Worm (Caenorhabditis elegans): ENCODE measurements around the gene T28F3.9.

Gene T28F3.9

ce11 chrIV:17285263-17285662, 23.0 kb upstream of the T28F3.9 start:
- TF ChIP-seq zip-8 (tag; optimal IDR thresholded peaks at IDR 0.05) (peak; percentile 10), ceh-43 (GFP tag; optimal IDR thresholded peaks at IDR 0.05) (no peak)

ce11 chrIV:17287908-17288675, 20.2 kb upstream of the T28F3.9 start, which contains the start of gene zipt-7.1:
Gene zipt-7.1 (minus strand): TSS chrIV:17288139.
- TF ChIP-seq cnd-1 (tag; optimal IDR thresholded peaks at IDR 0.05) (no peak), sem-2 (GFP tag; optimal IDR thresholded peaks at IDR 0.05) (no peak), nhr-2 (tag; optimal IDR thresholded peaks at IDR 0.05) (no peak), drap-1 (GFP tag; optimal IDR thresholded peaks at IDR 0.05) (no peak), snpc-4 (tag; optimal IDR thresholded peaks at IDR 0.05) (no peak), nhr-12 (tag; optimal IDR thresholded peaks at IDR 0.05) (no peak), mls-2 (tag; optimal IDR thresholded peaks at IDR 0.05) (no peak), ztf-11 (tag; optimal IDR thresholded peaks at IDR 0.05) (no peak), lin-32 (GFP tag; optimal IDR thresholded peaks at IDR 0.05) (no peak), unc-120 (tag; optimal IDR thresholded peaks at IDR 0.05; ENCODE audit: poor library complexity, severe bottlenecking) (no peak), flh-1 (GFP tag; optimal IDR thresholded peaks at IDR 0.05) (no peak), lin-13 (tag; optimal IDR thresholded peaks at IDR 0.05) (no peak), blmp-1 (tag; optimal IDR thresholded peaks at IDR 0.05) (no peak), zip-8 (tag; optimal IDR thresholded peaks at IDR 0.05) (no peak), unc-39 (tag; optimal IDR thresholded peaks at IDR 0.05) (no peak), ceh-43 (GFP tag; optimal IDR thresholded peaks at IDR 0.05) (no peak), nhr-76 (tag; optimal IDR thresholded peaks at IDR 0.05) (no peak), ceh-83 (GFP tag; optimal IDR thresholded peaks at IDR 0.05) (no peak)

DNA sequence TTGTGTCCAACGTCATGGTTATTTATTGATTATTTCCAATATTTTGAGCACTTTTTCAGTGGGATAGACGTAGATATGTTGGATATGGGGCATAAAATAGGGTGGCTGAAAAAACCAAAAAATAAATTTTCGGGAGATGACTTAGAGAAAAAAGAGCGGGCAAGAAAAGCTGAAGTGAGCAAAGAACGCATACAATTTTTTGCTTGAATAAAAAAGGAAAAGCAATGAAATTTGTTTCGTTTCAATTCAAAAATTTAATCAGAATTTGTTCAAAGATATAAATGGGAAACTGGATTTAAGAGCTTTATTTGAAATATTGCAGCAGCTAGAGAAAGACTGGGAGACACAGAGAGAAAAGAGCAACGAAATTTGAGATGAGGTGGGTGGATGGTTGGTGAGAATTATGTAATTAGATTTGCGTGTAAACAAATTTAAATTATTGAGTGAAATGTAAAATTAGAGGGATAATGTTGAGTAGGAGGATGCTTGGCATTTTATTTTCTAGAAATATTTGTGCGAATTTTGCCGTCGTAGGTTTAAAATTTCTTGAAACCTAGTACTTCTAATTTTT, 16.6 kb upstream of the T28F3.9 start, which contains the start of the genes T28F3.11 and slc-17.4:
Gene T28F3.11 (minus strand): TSS at position 51 of the 571 bp plus-strand sequence.
Gene slc-17.4 (minus strand): TSS at position 105 of the 571 bp plus-strand sequence.
- no peak for TF ChIP-seq drap-1 (GFP tag; optimal IDR thresholded peaks at IDR 0.05)
- TF ChIP-seq ces-1 (GFP tag; optimal IDR thresholded peaks at IDR 0.05) = peak; percentile 64

ce11 chrIV:17292350-17292749, 16.0 kb upstream of the T28F3.9 start:
- no peak for TF ChIP-seq lin-32 (GFP tag; optimal IDR thresholded peaks at IDR 0.05)
- TF ChIP-seq ztf-11 (tag; optimal IDR thresholded peaks at IDR 0.05) = no peak
- TF ChIP-seq nhr-2 (tag; optimal IDR thresholded peaks at IDR 0.05) = no peak
- no peak for TF ChIP-seq sem-2 (GFP tag; optimal IDR thresholded peaks at IDR 0.05)
- TF ChIP-seq ham-2 (GFP tag; optimal IDR thresholded peaks at IDR 0.05) = no peak
- no peak for TF ChIP-seq tbx-8 (GFP tag; optimal IDR thresholded peaks at IDR 0.05)
- no peak for TF ChIP-seq ceh-39 (tag; optimal IDR thresholded peaks at IDR 0.05)
- no peak for TF ChIP-seq flh-1 (GFP tag; optimal IDR thresholded peaks at IDR 0.05)
- no peak for TF ChIP-seq snpc-4 (tag; optimal IDR thresholded peaks at IDR 0.05)
- TF ChIP-seq pha-4 (tag; optimal IDR thresholded peaks at IDR 0.05) = no peak
- no peak for TF ChIP-seq ceh-83 (GFP tag; optimal IDR thresholded peaks at IDR 0.05)
- TF ChIP-seq mep-1 (tag; optimal IDR thresholded peaks at IDR 0.05) = no peak
- no peak for TF ChIP-seq hlh-1 (tag; optimal IDR thresholded peaks at IDR 0.05)
- TF ChIP-seq mls-2 (tag; optimal IDR thresholded peaks at IDR 0.05) = no peak
- no peak for TF ChIP-seq zip-8 (tag; optimal IDR thresholded peaks at IDR 0.05)
- no peak for TF ChIP-seq elt-1 (tag; optimal IDR thresholded peaks at IDR 0.05; ENCODE audit: borderline replicate concordance, insufficient read depth)
- TF ChIP-seq lsy-2 (tag; optimal IDR thresholded peaks at IDR 0.05) = no peak

DNA sequence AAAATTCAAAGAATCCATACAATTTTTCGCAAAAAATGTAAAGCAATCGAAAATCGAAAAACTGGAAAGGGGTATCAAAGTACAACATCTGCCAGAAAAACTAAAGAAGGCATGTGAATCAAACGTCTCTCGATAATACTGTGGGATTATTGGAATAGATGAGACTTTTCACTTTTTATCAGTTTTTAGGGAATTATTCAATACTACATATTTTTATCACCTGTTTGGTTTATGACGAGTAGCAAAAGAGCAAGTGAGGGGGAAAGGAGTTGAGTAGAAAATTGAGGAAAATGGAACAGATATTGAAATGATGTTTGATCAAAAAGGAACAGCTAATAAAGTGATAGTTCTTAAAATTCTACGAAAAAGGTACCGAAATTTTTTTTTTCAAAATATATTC, 15.2 kb upstream of the T28F3.9 start:
- no peak for TF ChIP-seq cnd-1 (tag; optimal IDR thresholded peaks at IDR 0.05)
- no peak for TF ChIP-seq nhr-76 (tag; optimal IDR thresholded peaks at IDR 0.05)
- no peak for TF ChIP-seq bed-3 (GFP tag; optimal IDR thresholded peaks at IDR 0.05)
- no peak for TF ChIP-seq flh-1 (GFP tag; optimal IDR thresholded peaks at IDR 0.05)
- TF ChIP-seq sptf-1 (tag; optimal IDR thresholded peaks at IDR 0.05) = no peak
- no peak for TF ChIP-seq snpc-4 (tag; optimal IDR thresholded peaks at IDR 0.05)
- no peak for TF ChIP-seq blmp-1 (tag; optimal IDR thresholded peaks at IDR 0.05)
- no peak for TF ChIP-seq ceh-83 (GFP tag; optimal IDR thresholded peaks at IDR 0.05)
- no peak for TF ChIP-seq ztf-11 (tag; optimal IDR thresholded peaks at IDR 0.05)
- TF ChIP-seq nhr-237 (tag; optimal IDR thresholded peaks at IDR 0.05) = no peak
- TF ChIP-seq nhr-12 (tag; optimal IDR thresholded peaks at IDR 0.05) = no peak
- no peak for TF ChIP-seq nhr-28 (tag; optimal IDR thresholded peaks at IDR 0.05)
- no peak for TF ChIP-seq hlh-1 (tag; optimal IDR thresholded peaks at IDR 0.05)
- no peak for TF ChIP-seq pha-4 (tag; optimal IDR thresholded peaks at IDR 0.05)
- TF ChIP-seq elt-1 (tag; optimal IDR thresholded peaks at IDR 0.05; ENCODE audit: borderline replicate concordance, insufficient read depth) = no peak
- no peak for TF ChIP-seq M03D4.4 (tag; optimal IDR thresholded peaks at IDR 0.05)

Measured in whole organism, mixed stage, embryonic.